Fruit fly (Drosophila melanogaster): ENCODE data around the gene Trmt112.

- TF ChIP-seq kay (GFP tag; ENCODE audit: borderline replicate concordance) (no peak), CG33017 (tag; optimal IDR thresholded peaks at IDR 0.05) (no peak), toe (GFP tag; optimal IDR thresholded peaks at IDR 0.05) (no peak), CG7045 (GFP tag; optimal IDR thresholded peaks at IDR 0.05) (no peak), CG1620 (GFP tag; optimal IDR thresholded peaks at IDR 0.05) (no peak), CG12768 (GFP tag; optimal IDR thresholded peaks at IDR 0.05) (no peak), tj (GFP tag; optimal IDR thresholded peaks at IDR 0.05) (no peak), pad (GFP tag; optimal IDR thresholded peaks at IDR 0.05) (no peak), Crg-1 (GFP tag; optimal IDR thresholded peaks at IDR 0.05) (no peak), Clk (GFP tag; optimal IDR thresholded peaks at IDR 0.05) (no peak), Mnt (GFP tag; optimal IDR thresholded peaks at IDR 0.05) (no peak), CG7101 (tag; optimal IDR thresholded peaks at IDR 0.05) (no peak), CG14711 (tag; optimal IDR thresholded peaks at IDR 0.05) (no peak)
Measured at dm6 chr3L:21252525-21252924, 35.9 kb upstream of the Trmt112 start.
